Worm (Caenorhabditis elegans) whole organism, young adult: ENCODE results near the gene sft-1.

Source experiments
- ama-1 ChIP-seq, 3 experiments: fragments of 150-350 bp in 1 of 3; sonication (generic microtip) in 2 of 3; optimal IDR thresholded peaks; 2 replicates each; lab custom pipeline; 2014 to 2018; ENCODE audit warnings: missing biosample characterization in 2 of 3, missing genetic modification characterization in 2 of 3, missing genetic modification reagents in 2 of 3
- attf-6 ChIP-seq: fragments of 200-800 bp; sonication (Bioruptor generic); IDR thresholded peaks from 2 replicates; pipeline ENCODE4 v1.3.6; 2022; ENCODE audit warnings: missing genetic modification reagents, missing genetic modification characterization, missing compliant biosample characterization
- nhr-80 ChIP-seq: sonication (generic microtip); optimal IDR thresholded peaks from 2 replicates; lab custom pipeline; 2016; ENCODE audit warnings: missing genetic modification characterization, missing compliant biosample characterization
- snpc-4 ChIP-seq, 5 experiments: fragments of 150-350 bp in 1 of 5; sonication (generic microtip) in 4 of 5; optimal IDR thresholded peaks; 2 replicates each; lab custom pipeline; 2014 to 2018; ENCODE audit warnings: missing genetic modification characterization in 5 of 5, missing biosample characterization in 3 of 5, antibody characterized with exemption in 2 of 5, mild to moderate bottlenecking in 2 of 5, missing compliant biosample characterization in 2 of 5, missing genotype in 2 of 5, moderate library complexity in 2 of 5, missing genetic modification reagents in 1 of 5

ce11 chrIII:3119972-3120371 is 33.5 kb downstream of the sft-1 start:
- TF ChIP-seq snpc-4 (GFP tag; optimal IDR thresholded peaks at IDR 0.05; lab: Kevin White, UChicago): no peak
- TF ChIP-seq snpc-4 (tag; optimal IDR thresholded peaks at IDR 0.05; lab: Kevin White, UChicago): no peak
- peak; percentile 78 for TF ChIP-seq nhr-80
- no peak for TF ChIP-seq attf-6 (GFP tag; lab: Robert Waterston, UW)
- TF ChIP-seq ama-1 (optimal IDR thresholded peaks at IDR 0.05; lab: Kevin White, UChicago): no peak
- TF ChIP-seq ama-1 (GFP tag; optimal IDR thresholded peaks at IDR 0.05; lab: Kevin White, UChicago): no peak
